Worm (Caenorhabditis elegans) whole organism, early embryonic: ENCODE results near the gene M28.8.

Source experiments
- B0310.2 ChIP-seq: sonication (generic microtip); optimal IDR thresholded peaks from 2 replicates; lab custom pipeline; 2016; ENCODE audit warnings: mild to moderate bottlenecking, missing genetic modification characterization, missing compliant biosample characterization
- F13C5.2 ChIP-seq: sonication (generic microtip); optimal IDR thresholded peaks from 2 replicates; lab custom pipeline; 2017; ENCODE audit warnings: mild to moderate bottlenecking, missing genetic modification characterization, inconsistent platforms, missing compliant biosample characterization
- aly-1 ChIP-seq: sonication (generic microtip); optimal IDR thresholded peaks from 2 replicates; lab custom pipeline; 2016; ENCODE audit warnings: missing genetic modification characterization, missing compliant biosample characterization
- ama-1 ChIP-seq: fragments of 150-350 bp; optimal IDR thresholded peaks from 2 replicates; lab custom pipeline; 2014
- ceh-13 ChIP-seq: fragments of 200-800 bp; sonication (Bioruptor generic); optimal IDR thresholded peaks from 2 replicates; lab custom pipeline; 2018; ENCODE audit warnings: mild to moderate bottlenecking, missing genetic modification characterization, missing compliant biosample characterization
- ceh-36 ChIP-seq: sonication (generic microtip); optimal IDR thresholded peaks from 2 replicates; lab custom pipeline; 2016; ENCODE audit warnings: missing genetic modification characterization, inconsistent platforms, missing compliant biosample characterization
- ets-7 ChIP-seq: sonication (generic microtip); optimal IDR thresholded peaks from 2 replicates; lab custom pipeline; 2016; ENCODE audit warnings: missing genotype, missing genetic modification characterization, missing compliant biosample characterization
- flt-1 ChIP-seq: fragments of 200-800 bp; sonication (Bioruptor generic); IDR thresholded peaks from 2 replicates; pipeline ENCODE4 v1.3.6; 2022; ENCODE audit warnings: missing genetic modification characterization, missing compliant biosample characterization
- hmbx-1 ChIP-seq: sonication (generic microtip); optimal IDR thresholded peaks from 2 replicates; lab custom pipeline; 2016; ENCODE audit warnings: mild to moderate bottlenecking, missing genetic modification characterization, missing compliant biosample characterization
- hmg-4 ChIP-seq: fragments of 200-800 bp; sonication (Bioruptor generic); optimal IDR thresholded peaks from 2 replicates; lab custom pipeline; 2018; ENCODE audit warnings: mild to moderate bottlenecking, missing genetic modification characterization, missing compliant biosample characterization
- hnd-1 ChIP-seq: sonication (generic microtip); optimal IDR thresholded peaks from 2 replicates; lab custom pipeline; 2016; ENCODE audit warnings: missing genetic modification characterization, missing compliant biosample characterization
- pes-1 ChIP-seq: fragments of 200-800 bp; sonication (Bioruptor generic); IDR thresholded peaks from 2 replicates; pipeline ENCODE4 v1.3.6; 2022; ENCODE audit warnings: missing genetic modification reagents, missing genetic modification characterization, missing compliant biosample characterization
- scrt-1 ChIP-seq: fragments of 200-800 bp; sonication (Bioruptor generic); IDR thresholded peaks from 2 replicates; pipeline ENCODE4 v1.3.6; 2022; ENCODE audit warnings: missing genetic modification characterization, missing compliant biosample characterization
- sea-1 ChIP-seq: fragments of 200-800 bp; sonication (Bioruptor generic); conservative IDR thresholded peaks from 2 replicates; pipeline ENCODE4 v1.3.6; 2022; ENCODE audit warnings: missing genetic modification characterization, missing compliant biosample characterization
- tbx-11 ChIP-seq: fragments of 200-800 bp; sonication (Bioruptor generic); IDR thresholded peaks from 2 replicates; pipeline ENCODE4 v1.3.6; 2022; ENCODE audit warnings: missing genetic modification characterization, missing compliant biosample characterization
- tbx-37 ChIP-seq: fragments of 200-800 bp; sonication (Bioruptor generic); conservative IDR thresholded peaks from 2 replicates; pipeline ENCODE4 v1.3.6; 2022; ENCODE audit warnings: missing genetic modification reagents, missing genetic modification characterization, missing compliant biosample characterization
- tra-4 ChIP-seq: sonication (generic microtip); optimal IDR thresholded peaks from 2 replicates; lab custom pipeline; 2017; ENCODE audit warnings: missing genetic modification characterization, missing compliant biosample characterization

Gene M28.8

ce11 chrII:10627963-10628362, at the start of gene M28.8:
M28.8 (plus strand) TSS chrII:10628263.
- no peak for TF ChIP-seq F13C5.2 (tag; lab: Kevin White, UChicago)
- TF ChIP-seq ama-1 = no peak
- no peak for TF ChIP-seq B0310.2 (tag; lab: Kevin White, UChicago)
- TF ChIP-seq tbx-11 = no peak
- TF ChIP-seq hnd-1 = no peak
- no peak for TF ChIP-seq tbx-37 (GFP tag; lab: Robert Waterston, UW)
- TF ChIP-seq hmbx-1 (tag; lab: Kevin White, UChicago) = no peak
- no peak for TF ChIP-seq scrt-1

ce11 chrII:10578843-10579430, 49.1 kb upstream of the M28.8 start, which contains the start of gene rpb-6:
rpb-6 (plus strand) TSS chrII:10579380.
- TF ChIP-seq hnd-1 (no peak), tbx-37 (GFP tag; lab: Robert Waterston, UW) (no peak), scrt-1 (no peak), ets-7 (tag; lab: Kevin White, UChicago) (no peak), sea-1 (GFP tag; lab: Robert Waterston, UW) (no peak), hmg-4 (GFP tag; lab: Kevin White, UChicago) (no peak), F13C5.2 (tag; lab: Kevin White, UChicago) (no peak), B0310.2 (tag; lab: Kevin White, UChicago) (no peak), pes-1 (GFP tag; lab: Robert Waterston, UW) (no peak), tra-4 (no peak), ceh-13 (no peak), aly-1 (no peak), ceh-36 (tag; lab: Kevin White, UChicago) (no peak), hmbx-1 (tag; lab: Kevin White, UChicago) (no peak), ama-1 (no peak), tbx-11 (no peak), flt-1 (GFP tag; lab: Robert Waterston, UW) (no peak)

ce11 chrII:10579655-10580054, 48.4 kb upstream of the M28.8 start, which contains the start of gene dohh-1:
dohh-1 (plus strand) TSS chrII:10579955.
- TF ChIP-seq ets-7 (tag; lab: Kevin White, UChicago) = no peak
- TF ChIP-seq tbx-37 (GFP tag; lab: Robert Waterston, UW) = no peak
- TF ChIP-seq scrt-1 = no peak
- no peak for TF ChIP-seq tra-4
- TF ChIP-seq flt-1 (GFP tag; lab: Robert Waterston, UW) = no peak
- TF ChIP-seq ama-1 = no peak

- TF ChIP-seq flt-1 (GFP tag; lab: Robert Waterston, UW) (no peak), aly-1 (no peak), sea-1 (GFP tag; lab: Robert Waterston, UW) (no peak), ama-1 (no peak), ets-7 (tag; lab: Kevin White, UChicago) (no peak), hnd-1 (no peak), F13C5.2 (tag; lab: Kevin White, UChicago) (no peak), hmbx-1 (tag; lab: Kevin White, UChicago) (no peak), pes-1 (GFP tag; lab: Robert Waterston, UW) (no peak), tra-4 (no peak), B0310.2 (tag; lab: Kevin White, UChicago) (no peak), scrt-1 (no peak), hmg-4 (GFP tag; lab: Kevin White, UChicago) (no peak), ceh-13 (no peak), tbx-37 (GFP tag; lab: Robert Waterston, UW) (no peak)
Measured at ce11 chrII:10580833-10581232, 47.2 kb upstream of the M28.8 start, which contains the start of gene dap-3. dap-3 (plus strand) TSS chrII:10581133.

- TF ChIP-seq ceh-36 (tag; lab: Kevin White, UChicago) (no peak), aly-1 (no peak), B0310.2 (tag; lab: Kevin White, UChicago) (no peak), hnd-1 (no peak), tbx-37 (GFP tag; lab: Robert Waterston, UW) (no peak), scrt-1 (no peak), ets-7 (tag; lab: Kevin White, UChicago) (no peak), ama-1 (no peak), sea-1 (GFP tag; lab: Robert Waterston, UW) (no peak), tbx-11 (no peak), flt-1 (GFP tag; lab: Robert Waterston, UW) (no peak), F13C5.2 (tag; lab: Kevin White, UChicago) (no peak), hmbx-1 (tag; lab: Kevin White, UChicago) (no peak), ceh-13 (no peak), tra-4 (no peak), pes-1 (GFP tag; lab: Robert Waterston, UW) (no peak), hmg-4 (GFP tag; lab: Kevin White, UChicago) (no peak)
Measured at ce11 chrII:10582318-10582717, 45.7 kb upstream of the M28.8 start, which contains the start of gene mrps-22. mrps-22 (plus strand) TSS chrII:10582618.

- TF ChIP-seq F13C5.2 (tag; lab: Kevin White, UChicago) = no peak
- no peak for TF ChIP-seq hnd-1
Measured at ce11 chrII:10584036-10584435, 44.0 kb upstream of the M28.8 start, which contains the start of gene algn-9. algn-9 (plus strand) TSS chrII:10584336.

- TF ChIP-seq hmg-4 (GFP tag; lab: Kevin White, UChicago) (no peak), sea-1 (GFP tag; lab: Robert Waterston, UW) (no peak), flt-1 (GFP tag; lab: Robert Waterston, UW) (no peak), scrt-1 (no peak), aly-1 (no peak), ets-7 (tag; lab: Kevin White, UChicago) (no peak), ceh-36 (tag; lab: Kevin White, UChicago) (no peak), ceh-13 (no peak), F13C5.2 (tag; lab: Kevin White, UChicago) (no peak), ama-1 (no peak), tra-4 (no peak), B0310.2 (tag; lab: Kevin White, UChicago) (no peak)
Measured at ce11 chrII:10587742-10588141, 40.3 kb upstream of the M28.8 start, which contains the start of gene crn-3. crn-3 (plus strand) TSS chrII:10588042.

ce11 chrII:10592452-10592851, 35.6 kb upstream of the M28.8 start, which contains the start of gene crn-5:
crn-5 (plus strand) TSS chrII:10592752.
- no peak for TF ChIP-seq scrt-1
- no peak for TF ChIP-seq tra-4
- TF ChIP-seq ama-1 = no peak
- no peak for TF ChIP-seq ceh-36 (tag; lab: Kevin White, UChicago)
- TF ChIP-seq F13C5.2 (tag; lab: Kevin White, UChicago) = no peak
- no peak for TF ChIP-seq hmbx-1 (tag; lab: Kevin White, UChicago)
- no peak for TF ChIP-seq tbx-11
- TF ChIP-seq pes-1 (GFP tag; lab: Robert Waterston, UW) = no peak
- no peak for TF ChIP-seq ceh-13
- TF ChIP-seq flt-1 (GFP tag; lab: Robert Waterston, UW) = no peak
- no peak for TF ChIP-seq ets-7 (tag; lab: Kevin White, UChicago)
- TF ChIP-seq B0310.2 (tag; lab: Kevin White, UChicago) = no peak
- TF ChIP-seq hnd-1 = no peak
- no peak for TF ChIP-seq sea-1 (GFP tag; lab: Robert Waterston, UW)
- no peak for TF ChIP-seq tbx-37 (GFP tag; lab: Robert Waterston, UW)
- TF ChIP-seq hmg-4 (GFP tag; lab: Kevin White, UChicago) = no peak
- no peak for TF ChIP-seq aly-1
